Worm (Caenorhabditis elegans): ENCODE measurements around the gene Y66D12A.10.

DNA sequence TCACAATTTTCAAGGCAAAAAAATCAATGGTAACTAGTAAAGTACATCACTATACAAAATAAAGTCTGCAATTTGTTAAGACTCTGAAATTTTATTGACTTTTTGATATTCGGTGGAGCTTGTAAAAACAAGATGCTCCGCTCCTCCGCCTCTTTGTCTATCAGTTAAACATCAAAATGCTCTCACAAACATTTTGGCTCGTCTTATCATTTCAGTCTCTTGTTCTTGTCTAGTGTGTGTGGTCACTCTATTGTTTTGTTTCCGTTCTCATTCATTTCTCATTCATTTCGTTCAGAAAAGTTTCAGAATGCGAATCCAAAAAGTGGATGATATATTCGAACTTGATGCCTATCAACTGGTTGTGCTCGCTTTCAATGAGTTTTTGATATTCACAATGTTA, 17.6 kb upstream of the Y66D12A.10 start, which contains the start of gene Y66D12A.13:
- no peak for TF ChIP-seq snpc-4 (tag; optimal IDR thresholded peaks at IDR 0.05)
- TF ChIP-seq ama-1 (optimal IDR thresholded peaks at IDR 0.05) = no peak
- TF ChIP-seq lin-13 (GFP tag; optimal IDR thresholded peaks at IDR 0.05) = no peak
- no peak for TF ChIP-seq nhr-12 (tag; optimal IDR thresholded peaks at IDR 0.05)
- TF ChIP-seq mab-5 (tag; optimal IDR thresholded peaks at IDR 0.05) = no peak
- no peak for TF ChIP-seq unc-55 (GFP tag; optimal IDR thresholded peaks at IDR 0.05)
- TF ChIP-seq ceh-16 (tag; optimal IDR thresholded peaks at IDR 0.05) = no peak
